Fruit fly (Drosophila melanogaster): ENCODE measurements around the gene PIG-H.

- TF ChIP-seq psq (optimal IDR thresholded peaks at IDR 0.05) (no peak), Dll (optimal IDR thresholded peaks at IDR 0.05) (no peak), CG8478 (optimal IDR thresholded peaks at IDR 0.05) (no peak)
These were observed 34.8 kb upstream of the PIG-H start for dm6 chr3R:7964751-7965319.

All from whole organism.